Fruit fly (Drosophila melanogaster): Measurements from ENCODE around the gene ru.
A peak's percentile ranks its signal among the peaks of the same experiment; 100 is the strongest.

ru gene

dm6 chr3L:1370939-1371338 lies 511 bp downstream of the ru start (continued):
- TF ChIP-seq mam (GFP tag; optimal IDR thresholded peaks at IDR 0.05): no peak
- TF ChIP-seq ind (GFP tag; optimal IDR thresholded peaks at IDR 0.05): peak; percentile 14
- TF ChIP-seq fru (optimal IDR thresholded peaks at IDR 0.05): no peak
- no peak for TF ChIP-seq peb (GFP tag; IDR thresholded peaks at IDR 0.05)
- no peak for TF ChIP-seq vfl (GFP tag; optimal IDR thresholded peaks at IDR 0.05)
- no peak for TF ChIP-seq CG2129 (GFP tag; IDR thresholded peaks at IDR 0.05; ENCODE audit: partially characterized antibody)
- TF ChIP-seq CG14441 (GFP tag; IDR thresholded peaks at IDR 0.05): peak; percentile 60
- TF ChIP-seq gem (tag; optimal IDR thresholded peaks at IDR 0.05): peak; percentile 61
- TF ChIP-seq aop (GFP tag; IDR thresholded peaks at IDR 0.05): 0 out of 2 replicates have a peak, but pooled peaks have one; percentile 35
- peak; percentile 54 for TF ChIP-seq Oli (tag; optimal IDR thresholded peaks at IDR 0.05)
- peak; percentile 41 for TF ChIP-seq CG10366 (GFP tag; IDR thresholded peaks at IDR 0.05)
- peak; percentile 2 for TF ChIP-seq CG16815 (GFP tag; optimal IDR thresholded peaks at IDR 0.05)
- no peak for TF ChIP-seq B-H2 (GFP tag; optimal IDR thresholded peaks at IDR 0.05)
- no peak for TF ChIP-seq CG14965 (GFP tag; optimal IDR thresholded peaks at IDR 0.05; ENCODE audit: borderline replicate concordance)
- no peak for TF ChIP-seq CG3281 (GFP tag; optimal IDR thresholded peaks at IDR 0.05)
- TF ChIP-seq fd96Cb (tag; optimal IDR thresholded peaks at IDR 0.05): peak; percentile 2
- TF ChIP-seq E2f2 (GFP tag; IDR thresholded peaks at IDR 0.05): no peak
- peak; percentile 12 for TF ChIP-seq lilli (GFP tag; optimal IDR thresholded peaks at IDR 0.05)
- peak; percentile 36 for TF ChIP-seq Blimp-1 (GFP tag; optimal IDR thresholded peaks at IDR 0.05)
- peak; percentile 34 for TF ChIP-seq nmo (GFP tag; optimal IDR thresholded peaks at IDR 0.05)
- no peak for TF ChIP-seq HHEX (GFP tag; optimal IDR thresholded peaks at IDR 0.05)
- TF ChIP-seq her (GFP tag; optimal IDR thresholded peaks at IDR 0.05): no peak
- TF ChIP-seq danr (GFP tag; IDR thresholded peaks at IDR 0.05): no peak
- TF ChIP-seq CG12071 (GFP tag; optimal IDR thresholded peaks at IDR 0.05): no peak
- no peak for TF ChIP-seq croc (GFP tag; conservative IDR thresholded peaks at IDR 0.05)
- TF ChIP-seq Hr51 (GFP tag; optimal IDR thresholded peaks at IDR 0.05): peak in 1 of 2 experiments; percentile 52
- no peak for TF ChIP-seq CG14014 (GFP tag; IDR thresholded peaks at IDR 0.05)
- no peak for TF ChIP-seq pb (GFP tag; optimal IDR thresholded peaks at IDR 0.05)
- TF ChIP-seq CG7928 (GFP tag; optimal IDR thresholded peaks at IDR 0.05): no peak
- no peak for TF ChIP-seq HLH4C (GFP tag; IDR thresholded peaks at IDR 0.05; ENCODE audit: partially characterized antibody)
- peak; percentile 11 for TF ChIP-seq CG12219 (GFP tag; optimal IDR thresholded peaks at IDR 0.05)
- TF ChIP-seq en (GFP tag; optimal IDR thresholded peaks at IDR 0.05): no peak
- TF ChIP-seq Taf1 (GFP tag; IDR thresholded peaks at IDR 0.05): no peak
- TF ChIP-seq grau (tag; optimal IDR thresholded peaks at IDR 0.05): peak; percentile 24
- no peak for TF ChIP-seq tll (GFP tag; optimal IDR thresholded peaks at IDR 0.05)
- 0 out of 3 replicates have a peak, but pooled peaks have one; percentile 39 for TF ChIP-seq CG11093 (GFP tag; IDR thresholded peaks at IDR 0.05)
- no peak for TF ChIP-seq eyg (GFP tag; optimal IDR thresholded peaks at IDR 0.05)
- peak; percentile 12 for TF ChIP-seq Sox100B (GFP tag; optimal IDR thresholded peaks at IDR 0.05)
- no peak for TF ChIP-seq cato (GFP tag; optimal IDR thresholded peaks at IDR 0.05; ENCODE audit: borderline replicate concordance)
- TF ChIP-seq nom (GFP tag; optimal IDR thresholded peaks at IDR 0.05): no peak
- no peak for TF ChIP-seq jumu (GFP tag; optimal IDR thresholded peaks at IDR 0.05)
- no peak for TF ChIP-seq insv (GFP tag; optimal IDR thresholded peaks at IDR 0.05)
- peak; percentile 18 for TF ChIP-seq CG8944 (GFP tag; optimal IDR thresholded peaks at IDR 0.05)
- no peak for TF ChIP-seq CG16813 (GFP tag; IDR thresholded peaks at IDR 0.05; ENCODE audit: partially characterized antibody)
- no peak for TF ChIP-seq gce (GFP tag; IDR thresholded peaks at IDR 0.05)
- TF ChIP-seq ems (GFP tag; optimal IDR thresholded peaks at IDR 0.05): peak; percentile 20
- no peak for TF ChIP-seq CG8290 (GFP tag; optimal IDR thresholded peaks at IDR 0.05)
- TF ChIP-seq CG8290 (tag; optimal IDR thresholded peaks at IDR 0.05): peak in 1 of 2 experiments; percentile 26
- TF ChIP-seq dm (GFP tag; optimal IDR thresholded peaks at IDR 0.05): no peak
- no peak for TF ChIP-seq amos (GFP tag; IDR thresholded peaks at IDR 0.05; ENCODE audit: partially characterized antibody)
- TF ChIP-seq CG16863 (GFP tag; optimal IDR thresholded peaks at IDR 0.05): peak; percentile 9

Data from whole organism, embryonic.